Fruit fly (Drosophila melanogaster): Measurements from ENCODE around the gene CG33700.
A peak's percentile ranks its signal among the peaks of the same experiment; 100 is the strongest.

CG33700 gene

dm6 chr3L:9546875-9547324, 21.6 kb upstream of the CG33700 start, which contains the start of gene CG42673:
Gene CG42673, plus strand, starts transcription at chr3L:9547220.
- TF ChIP-seq org-1 (GFP tag; optimal IDR thresholded peaks at IDR 0.05) (no peak), CG12769 (tag; optimal IDR thresholded peaks at IDR 0.05) (peak; percentile 36), Hsf (GFP tag; optimal IDR thresholded peaks at IDR 0.05) (no peak), MTF-1 (GFP tag; optimal IDR thresholded peaks at IDR 0.05; ENCODE audit: borderline replicate concordance) (peak; percentile 42), jigr1 (GFP tag; IDR thresholded peaks at IDR 0.05) (no peak), sens (GFP tag) (peak; percentile 17), Hmr (GFP tag; optimal IDR thresholded peaks at IDR 0.05) (no peak), CG7963 (GFP tag; IDR thresholded peaks at IDR 0.05; ENCODE audit: partially characterized antibody) (no peak), Blimp-1 (GFP tag; optimal IDR thresholded peaks at IDR 0.05) (peak; percentile 99), tap (tag; optimal IDR thresholded peaks at IDR 0.05) (peak; percentile 39), ato (GFP tag; IDR thresholded peaks at IDR 0.05; ENCODE audit: partially characterized antibody) (0 out of 2 replicates have a peak, but pooled peaks have one; percentile 33), NC2α (GFP tag; optimal IDR thresholded peaks at IDR 0.05) (no peak), CG10959 (GFP tag; IDR thresholded peaks at IDR 0.05) (no peak), Hand (GFP tag; optimal IDR thresholded peaks at IDR 0.05) (peak; percentile 28), CG10462 (GFP tag; optimal IDR thresholded peaks at IDR 0.05) (no peak), CG1529 (GFP tag; optimal IDR thresholded peaks at IDR 0.05) (no peak), Nf-YC (tag; optimal IDR thresholded peaks at IDR 0.05) (peak; percentile 99), ftz-f1 (GFP tag; optimal IDR thresholded peaks at IDR 0.05) (peak; percentile 11), CG33213 (GFP tag; optimal IDR thresholded peaks at IDR 0.05) (no peak), CG8359 (GFP tag; optimal IDR thresholded peaks at IDR 0.05; ENCODE audit: borderline replicate concordance) (peak; percentile 0), z (GFP tag; IDR thresholded peaks at IDR 0.05) (no peak), Chrac-16 (GFP tag; optimal IDR thresholded peaks at IDR 0.05) (no peak), CG15073 (GFP tag; optimal IDR thresholded peaks at IDR 0.05) (no peak), CG2116 (GFP tag; optimal IDR thresholded peaks at IDR 0.05) (no peak), pita (GFP tag; optimal IDR thresholded peaks at IDR 0.05) (no peak), esg (GFP tag; conservative IDR thresholded peaks at IDR 0.05) (no peak), B-H1 (GFP tag; IDR thresholded peaks at IDR 0.05) (no peak), E2f1 (GFP tag; IDR thresholded peaks at IDR 0.05) (0 out of 2 replicates have a peak, but pooled peaks have one; percentile 12), CG10979 (tag; optimal IDR thresholded peaks at IDR 0.05) (no peak), CG13424 (tag; optimal IDR thresholded peaks at IDR 0.05) (no peak), sob (GFP tag; IDR thresholded peaks at IDR 0.05) (0 out of 2 replicates have a peak, but pooled peaks have one; percentile 25), bbx (GFP tag; IDR thresholded peaks at IDR 0.05; ENCODE audit: partially characterized antibody) (0 out of 2 replicates have a peak, but pooled peaks have one; percentile 23), gem (tag; optimal IDR thresholded peaks at IDR 0.05) (no peak), gcm (GFP tag; optimal IDR thresholded peaks at IDR 0.05) (peak; percentile 28), yki (optimal IDR thresholded peaks at IDR 0.05) (peak; percentile 33), HLH54F (GFP tag; optimal IDR thresholded peaks at IDR 0.05) (no peak), CG34376 (GFP tag; optimal IDR thresholded peaks at IDR 0.05) (peak; percentile 0), CG10543 (GFP tag; optimal IDR thresholded peaks at IDR 0.05) (peak; percentile 37), chif (GFP tag; optimal IDR thresholded peaks at IDR 0.05) (no peak), YL-1 (GFP tag; optimal IDR thresholded peaks at IDR 0.05) (no peak), Xrp1 (GFP tag; IDR thresholded peaks at IDR 0.05) (0 out of 2 replicates have a peak, but pooled peaks have one; percentile 5), CG5180 (GFP tag; optimal IDR thresholded peaks at IDR 0.05) (peak; percentile 5), CG9797 (GFP tag; optimal IDR thresholded peaks at IDR 0.05) (no peak), ranshi (GFP tag; IDR thresholded peaks at IDR 0.05) (peak; percentile 27; the same call in 1 of the 2 replicates), Six4 (GFP tag; optimal IDR thresholded peaks at IDR 0.05) (no peak), da (GFP tag; optimal IDR thresholded peaks at IDR 0.05) (no peak), cwo (GFP tag; optimal IDR thresholded peaks at IDR 0.05) (peak; percentile 99), CG15514 (GFP tag; optimal IDR thresholded peaks at IDR 0.05) (peak; percentile 14), CG11247 (GFP tag; IDR thresholded peaks at IDR 0.05) (no peak), CG17802 (tag; optimal IDR thresholded peaks at IDR 0.05) (no peak)

Measured in whole organism, embryonic.